Fruit fly (Drosophila melanogaster): Measurements from ENCODE around the gene NdufA3.

The NdufA3 gene

DNA sequence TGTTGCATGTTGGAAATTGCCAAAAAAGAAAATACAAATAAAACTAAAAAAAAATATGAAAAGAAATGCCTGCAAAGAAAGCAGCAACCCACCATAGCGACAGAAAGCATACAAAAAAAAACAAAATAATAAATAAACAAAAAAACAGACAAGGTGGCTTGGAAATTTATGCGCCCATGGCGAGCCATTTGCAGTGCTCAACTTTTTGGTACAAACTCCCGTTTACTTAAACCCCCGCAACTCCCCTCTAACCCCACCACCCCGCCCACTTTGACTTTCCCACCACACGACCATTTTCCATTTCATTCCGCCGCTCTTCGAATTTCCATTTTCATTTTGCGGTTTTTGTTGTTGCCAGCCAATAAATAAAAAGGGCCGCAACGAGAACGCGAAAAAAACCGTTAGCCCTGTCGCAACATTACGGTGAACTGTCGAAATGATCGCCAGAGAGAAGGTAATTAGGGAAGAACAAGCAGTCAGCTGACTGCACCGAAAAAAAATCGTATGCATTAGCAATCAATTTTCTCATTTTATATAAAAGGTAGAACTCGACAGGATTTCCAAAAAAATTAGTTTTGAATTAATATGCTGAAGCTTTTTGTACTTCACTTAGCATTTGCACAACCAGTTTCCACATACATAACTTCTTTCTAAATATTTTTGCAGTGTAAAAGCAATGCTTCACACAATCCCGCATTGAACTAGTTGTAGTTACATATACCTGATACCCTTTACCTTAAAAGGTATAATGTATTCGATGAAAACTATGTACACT is 22.9 kb downstream of the NdufA3 start (continued):
- TF ChIP-seq lz (GFP tag; optimal IDR thresholded peaks at IDR 0.05) (no peak), pdm3 (GFP tag; optimal IDR thresholded peaks at IDR 0.05) (peak; percentile 10), CG11762 (GFP tag; optimal IDR thresholded peaks at IDR 0.05; ENCODE audit: insufficient read depth) (no peak), Hr39 (GFP tag; optimal IDR thresholded peaks at IDR 0.05) (peak; percentile 14)

dm6 chrX:9134922-9135453 is 24.9 kb downstream of the NdufA3 start, which contains the start of gene fend:
TSS of gene fend (minus strand) at chrX:9135099.
- peak; percentile 49 for TF ChIP-seq CG6808 (GFP tag; optimal IDR thresholded peaks at IDR 0.05)
- TF ChIP-seq Smox (GFP tag; optimal IDR thresholded peaks at IDR 0.05), result no peak
- TF ChIP-seq spab (GFP tag; optimal IDR thresholded peaks at IDR 0.05), result no peak
- TF ChIP-seq CG3919 (GFP tag; optimal IDR thresholded peaks at IDR 0.05), result no peak
- TF ChIP-seq CG32006 (GFP tag; optimal IDR thresholded peaks at IDR 0.05), result peak; percentile 56
- TF ChIP-seq CG6792 (GFP tag; optimal IDR thresholded peaks at IDR 0.05), result no peak
- peak; percentile 26 for TF ChIP-seq CG34406 (GFP tag; optimal IDR thresholded peaks at IDR 0.05)
- no peak for TF ChIP-seq Hr38 (GFP tag; optimal IDR thresholded peaks at IDR 0.05)
- TF ChIP-seq Ets96B (tag; optimal IDR thresholded peaks at IDR 0.05), result peak; percentile 54
- peak; percentile 31 for TF ChIP-seq esn (GFP tag; optimal IDR thresholded peaks at IDR 0.05)
- TF ChIP-seq Met (GFP tag; optimal IDR thresholded peaks at IDR 0.05), result peak; percentile 2
- no peak for TF ChIP-seq CG15336 (GFP tag; IDR thresholded peaks at IDR 0.05)
- peak; percentile 24 for TF ChIP-seq dsx (GFP tag; optimal IDR thresholded peaks at IDR 0.05; ENCODE audit: poor library complexity, severe bottlenecking)
- TF ChIP-seq dac (GFP tag; optimal IDR thresholded peaks at IDR 0.05), result peak; percentile 22
- TF ChIP-seq CG1621 (tag; optimal IDR thresholded peaks at IDR 0.05), result no peak
- TF ChIP-seq Sox14 (GFP tag; optimal IDR thresholded peaks at IDR 0.05), result peak; percentile 16
- TF ChIP-seq CG9139 (GFP tag; optimal IDR thresholded peaks at IDR 0.05), result no peak
- no peak for TF ChIP-seq CG8319 (GFP tag; optimal IDR thresholded peaks at IDR 0.05)
- TF ChIP-seq CG6854 (GFP tag; optimal IDR thresholded peaks at IDR 0.05), result no peak
- peak; percentile 40 for TF ChIP-seq CG10669 (GFP tag; optimal IDR thresholded peaks at IDR 0.05)
- TF ChIP-seq achi (GFP tag; optimal IDR thresholded peaks at IDR 0.05), result peak; percentile 34
- peak; percentile 34 for TF ChIP-seq acj6 (GFP tag; optimal IDR thresholded peaks at IDR 0.05)
- TF ChIP-seq Eip78C (GFP tag), result peak; percentile 86
- TF ChIP-seq CG4318 (GFP tag; optimal IDR thresholded peaks at IDR 0.05), result peak; percentile 2
- peak; percentile 26 to 57 for TF ChIP-seq ss (GFP tag; optimal IDR thresholded peaks at IDR 0.05)
- TF ChIP-seq CG11902 (GFP tag; optimal IDR thresholded peaks at IDR 0.05), result no peak
- peak; percentile 28 for TF ChIP-seq CG6276 (GFP tag; optimal IDR thresholded peaks at IDR 0.05)
- no peak for TF ChIP-seq Sox15 (GFP tag; optimal IDR thresholded peaks at IDR 0.05)
- TF ChIP-seq CG10631 (GFP tag; optimal IDR thresholded peaks at IDR 0.05), result no peak
- no peak for TF ChIP-seq CG8119 (GFP tag; IDR thresholded peaks at IDR 0.05)
- TF ChIP-seq CG6163 (GFP tag; IDR thresholded peaks at IDR 0.05), result 0 out of 3 replicates have a peak, but pooled peaks have one; percentile 6
- no peak for TF ChIP-seq Blimp-1 (GFP tag; optimal IDR thresholded peaks at IDR 0.05)
- TF ChIP-seq svp (GFP tag), result peak; percentile 78
- TF ChIP-seq topi (GFP tag; optimal IDR thresholded peaks at IDR 0.05), result peak; percentile 11
- no peak for TF ChIP-seq fd85E (GFP tag; optimal IDR thresholded peaks at IDR 0.05)
- TF ChIP-seq CG3032 (tag; optimal IDR thresholded peaks at IDR 0.05), result peak; percentile 34
- peak; percentile 32 for TF ChIP-seq net (GFP tag; optimal IDR thresholded peaks at IDR 0.05)
- no peak for TF ChIP-seq eg (GFP tag; IDR thresholded peaks at IDR 0.05)
- no peak for TF ChIP-seq CG8632 (GFP tag; optimal IDR thresholded peaks at IDR 0.05)
- no peak for TF ChIP-seq Eip93F (GFP tag; optimal IDR thresholded peaks at IDR 0.05)
- TF ChIP-seq Eip75B (GFP tag; optimal IDR thresholded peaks at IDR 0.05), result no peak
- TF ChIP-seq OdsH (GFP tag; optimal IDR thresholded peaks at IDR 0.05), result peak; percentile 19
- no peak for TF ChIP-seq pdm3 (GFP tag; optimal IDR thresholded peaks at IDR 0.05)
- TF ChIP-seq CG16779 (tag; optimal IDR thresholded peaks at IDR 0.05), result peak; percentile 17
- TF ChIP-seq fd59A (GFP tag; optimal IDR thresholded peaks at IDR 0.05), result no peak
